Fruit fly (Drosophila melanogaster) whole organism, embryonic: ENCODE measurements around the gene tai.
A peak's percentile ranks its signal among the peaks of the same experiment; 100 is the strongest.

Experiments used
- CG11560 ChIP-seq: fragments of 200-800 bp; sonication (Bioruptor generic); IDR thresholded peaks from 3 replicates; pipeline ENCODE4 v1.3.6; 2022; ENCODE audit warnings: missing biosample characterization, missing genetic modification characterization
- CG12769 ChIP-seq: fragments of 200-800 bp; sonication (Bioruptor generic); optimal IDR thresholded peaks from 2 replicates; lab custom pipeline; 2019; ENCODE audit warnings: missing biosample characterization, mild to moderate bottlenecking, missing genetic modification characterization, moderate library complexity
- CG13287 ChIP-seq: fragments of 200-800 bp; sonication (Bioruptor generic); IDR thresholded peaks from 2 replicates; pipeline ENCODE4 v1.3.6; 2022; ENCODE audit warnings: missing biosample characterization, missing genetic modification characterization; ENCODE audit not compliant: partially characterized antibody
- CG14710 ChIP-seq: fragments of 200-800 bp; sonication (Bioruptor generic); optimal IDR thresholded peaks from 3 replicates; lab custom pipeline; 2019; ENCODE audit warnings: missing biosample characterization, mild to moderate bottlenecking, missing genetic modification characterization, moderate library complexity
- CG17359 ChIP-seq: fragments of 200-800 bp; sonication (Bioruptor generic); optimal IDR thresholded peaks from 3 replicates; lab custom pipeline; 2018; ENCODE audit warnings: missing biosample characterization, mild to moderate bottlenecking, missing genetic modification characterization, moderate library complexity
- CG17568 ChIP-seq: fragments of 200-800 bp; sonication (Bioruptor generic); optimal IDR thresholded peaks from 2 replicates; lab custom pipeline; 2018; ENCODE audit warnings: missing biosample characterization, mild to moderate bottlenecking, missing genetic modification characterization, moderate library complexity
- CG17612 ChIP-seq: fragments of 200-800 bp; sonication (Bioruptor generic); IDR thresholded peaks from 2 replicates; pipeline ENCODE4 v1.3.6; 2022; ENCODE audit warnings: missing biosample characterization, missing genetic modification characterization
- CG18011 ChIP-seq: fragments of 200-800 bp; sonication (Bioruptor generic); optimal IDR thresholded peaks from 2 replicates; lab custom pipeline; 2017; ENCODE audit warnings: missing biosample characterization, missing genetic modification characterization, mild to moderate bottlenecking, moderate library complexity, missing genotype
- CG18262 ChIP-seq: fragments of 200-800 bp; optimal IDR thresholded peaks from 3 replicates; lab custom pipeline; 2019; ENCODE audit warnings: missing biosample characterization, mild to moderate bottlenecking, missing genetic modification characterization, moderate library complexity
- CG2116 ChIP-seq: fragments of 200-800 bp; sonication (Bioruptor generic); optimal IDR thresholded peaks from 3 replicates; lab custom pipeline; 2018; ENCODE audit warnings: missing biosample characterization, mild to moderate bottlenecking, missing genetic modification characterization
- CG3163 ChIP-seq: fragments of 200-800 bp; sonication (Bioruptor generic); optimal IDR thresholded peaks from 3 replicates; lab custom pipeline; 2016; ENCODE audit warnings: missing biosample characterization, missing genetic modification characterization
- CG32532 ChIP-seq: fragments of 200-800 bp; sonication (Bioruptor generic); IDR thresholded peaks from 2 replicates; pipeline ENCODE4 v1.3.6; 2022; ENCODE audit warnings: missing biosample characterization, missing genetic modification characterization
- CG6654 ChIP-seq: fragments of 200-800 bp; sonication (Bioruptor generic); optimal IDR thresholded peaks from 2 replicates; lab custom pipeline; 2017; ENCODE audit warnings: missing biosample characterization, mild to moderate bottlenecking, missing genetic modification characterization
- CG7839 ChIP-seq: fragments of 200-800 bp; sonication (Bioruptor generic); optimal IDR thresholded peaks from 3 replicates; lab custom pipeline; 2018; ENCODE audit warnings: missing biosample characterization, mild to moderate bottlenecking, missing genetic modification characterization, moderate library complexity
- CG7987 ChIP-seq: fragments of 200-800 bp; sonication (Bioruptor generic); optimal IDR thresholded peaks from 2 replicates; lab custom pipeline; 2018; ENCODE audit warnings: missing biosample characterization, mild to moderate bottlenecking, missing genetic modification characterization, moderate library complexity
- Camta ChIP-seq: fragments of 200-800 bp; sonication (Bioruptor generic); optimal IDR thresholded peaks from 2 replicates; lab custom pipeline; 2016; ENCODE audit warnings: missing biosample characterization, missing genetic modification characterization
- D19B ChIP-seq: fragments of 200-800 bp; sonication (Bioruptor generic); optimal IDR thresholded peaks from 2 replicates; lab custom pipeline; 2017; ENCODE audit warnings: missing biosample characterization, mild to moderate bottlenecking, missing genetic modification characterization
- Eip74EF ChIP-seq, 2 experiments: fragments of 200-800 bp in 1 of 2; fragments of >200 bp in 1 of 2; sonication (Bioruptor generic) in 1 of 2; optimal IDR thresholded peaks; 2 replicates each; lab custom pipeline; 2017 to 2019; ENCODE audit warnings: missing biosample characterization in 2 of 2, missing genetic modification characterization in 2 of 2, mild to moderate bottlenecking in 1 of 2, moderate library complexity in 1 of 2
- Elba2 ChIP-seq: fragments of 200-800 bp; sonication (Bioruptor generic); optimal IDR thresholded peaks from 3 replicates; lab custom pipeline; 2016; ENCODE audit warnings: missing biosample characterization, missing genetic modification characterization
- Ets97D ChIP-seq: fragments of 200-800 bp; sonication (Bioruptor generic); optimal IDR thresholded peaks from 3 replicates; lab custom pipeline; 2016; ENCODE audit warnings: missing biosample characterization, missing genetic modification characterization
- Hr51 ChIP-seq, 2 experiments: fragments of 200-800 bp; sonication (Bioruptor generic); optimal IDR thresholded peaks; 2 replicates in 1 of 2; 3 replicates in 1 of 2; lab custom pipeline; 2016 to 2018; ENCODE audit warnings: missing biosample characterization in 2 of 2, missing genetic modification characterization in 2 of 2, mild to moderate bottlenecking in 1 of 2, moderate library complexity in 1 of 2
- Lim3 ChIP-seq: fragments of 200-800 bp; sonication (Bioruptor generic); IDR thresholded peaks from 2 replicates; pipeline ENCODE4 v1.3.6; 2022; ENCODE audit warnings: missing biosample characterization, missing genetic modification characterization
- Med ChIP-seq: fragments of 200-800 bp; sonication (Bioruptor generic); peaks from one replicate; lab custom pipeline; 2016; ENCODE audit warnings: missing biosample characterization, missing genetic modification characterization, mild to moderate bottlenecking, inconsistent platforms, moderate library complexity
- Meics ChIP-seq: fragments of 200-800 bp; sonication (Bioruptor generic); optimal IDR thresholded peaks from 2 replicates; lab custom pipeline; 2017; ENCODE audit warnings: missing biosample characterization, mild to moderate bottlenecking, missing genetic modification characterization
- Nf-YC ChIP-seq: fragments of 200-800 bp; optimal IDR thresholded peaks from 3 replicates; lab custom pipeline; 2019; ENCODE audit warnings: missing biosample characterization, mild to moderate bottlenecking, missing genetic modification characterization, moderate library complexity
- Oaz ChIP-seq: fragments of 200-800 bp; sonication (Bioruptor generic); IDR thresholded peaks from 2 replicates; pipeline ENCODE4 v1.3.6; 2022; ENCODE audit warnings: missing biosample characterization, missing genetic modification characterization
- Poxn ChIP-seq: fragments of 200-800 bp; sonication (Bioruptor generic); IDR thresholded peaks from 2 replicates; pipeline ENCODE4 v1.3.6; 2022; ENCODE audit warnings: missing biosample characterization, missing genetic modification characterization
- Ravus ChIP-seq: fragments of 200-800 bp; sonication (Bioruptor generic); IDR thresholded peaks from 2 replicates; pipeline ENCODE4 v1.3.6; 2022; ENCODE audit warnings: missing biosample characterization, missing genetic modification characterization
- cg ChIP-seq: fragments of 200-800 bp; sonication (Bioruptor generic); optimal IDR thresholded peaks from 3 replicates; lab custom pipeline; 2019; ENCODE audit warnings: missing biosample characterization, mild to moderate bottlenecking, missing genetic modification characterization, moderate library complexity
- chinmo ChIP-seq: fragments of 200-800 bp; sonication (Bioruptor generic); IDR thresholded peaks from 4 replicates; pipeline ENCODE4 v1.3.6; 2022; ENCODE audit warnings: missing biosample characterization, missing genetic modification characterization; ENCODE audit not compliant: partially characterized antibody
- cwo ChIP-seq: fragments of 200-800 bp; sonication (Bioruptor generic); optimal IDR thresholded peaks from 3 replicates; lab custom pipeline; 2017; ENCODE audit warnings: missing biosample characterization, missing genetic modification characterization, mild to moderate bottlenecking, moderate library complexity, missing genetic modification reagents
- da ChIP-seq: fragments of 200-800 bp; sonication (Bioruptor generic); optimal IDR thresholded peaks from 2 replicates; lab custom pipeline; 2016; ENCODE audit warnings: missing biosample characterization, missing genetic modification characterization
- ftz-f1 ChIP-seq: fragments of 200-800 bp; sonication (Bioruptor generic); optimal IDR thresholded peaks from 2 replicates; lab custom pipeline; 2016; ENCODE audit warnings: missing biosample characterization, missing genetic modification characterization
- grau ChIP-seq: fragments of 200-800 bp; optimal IDR thresholded peaks from 3 replicates; lab custom pipeline; 2019; ENCODE audit warnings: missing biosample characterization, mild to moderate bottlenecking, missing genetic modification characterization, moderate library complexity
- gsb-n ChIP-seq: fragments of 200-800 bp; sonication (Bioruptor generic); optimal IDR thresholded peaks from 3 replicates; lab custom pipeline; 2018; ENCODE audit warnings: missing biosample characterization, mild to moderate bottlenecking, missing genetic modification characterization
- ham ChIP-seq: fragments of 200-800 bp; sonication (Bioruptor generic); IDR thresholded peaks from 2 replicates; pipeline ENCODE4 v1.3.6; 2022; ENCODE audit warnings: missing biosample characterization, missing genetic modification characterization
- her ChIP-seq: fragments of 200-800 bp; sonication (Bioruptor generic); optimal IDR thresholded peaks from 2 replicates; lab custom pipeline; 2016; ENCODE audit warnings: missing biosample characterization, missing genetic modification characterization
- kni ChIP-seq: fragments of 200-800 bp; sonication (Bioruptor generic); optimal IDR thresholded peaks from 3 replicates; lab custom pipeline; 2017; ENCODE audit warnings: mild to moderate bottlenecking, missing biosample characterization, missing genetic modification reagents, missing genetic modification characterization
- lbe ChIP-seq: fragments of 200-800 bp; sonication (Bioruptor generic); optimal IDR thresholded peaks from 2 replicates; lab custom pipeline; 2016; ENCODE audit warnings: missing biosample characterization, mild to moderate bottlenecking, missing genetic modification characterization
- lov ChIP-seq, 2 experiments: fragments of 200-800 bp in 1 of 2; fragments of >200 bp in 1 of 2; sonication (Bioruptor generic) in 1 of 2; IDR thresholded peaks in 1 of 2; optimal IDR thresholded peaks in 1 of 2; 2 replicates in 1 of 2; 3 replicates in 1 of 2; pipeline versions ENCODE4 v1.3.6 to Lab custom; 2017 to 2022; ENCODE audit warnings: missing biosample characterization in 1 of 2, missing genetic modification characterization in 1 of 2
- maf-S ChIP-seq: fragments of 200-800 bp; sonication (Bioruptor generic); optimal IDR thresholded peaks from 2 replicates; lab custom pipeline; 2016; ENCODE audit warnings: missing biosample characterization, missing genetic modification characterization
- mld ChIP-seq: fragments of 200-800 bp; sonication (Bioruptor generic); IDR thresholded peaks from 3 replicates; pipeline ENCODE4 v1.3.6; 2022; ENCODE audit warnings: missing biosample characterization, missing genetic modification characterization; ENCODE audit not compliant: partially characterized antibody
- pfk ChIP-seq: fragments of 200-800 bp; sonication (Bioruptor generic); optimal IDR thresholded peaks from 2 replicates; lab custom pipeline; 2018; ENCODE audit warnings: missing biosample characterization, mild to moderate bottlenecking, missing genetic modification characterization, moderate library complexity
- sd ChIP-seq: fragments of 200-800 bp; sonication (Bioruptor generic); optimal IDR thresholded peaks from 3 replicates; lab custom pipeline; 2018; ENCODE audit warnings: missing biosample characterization, mild to moderate bottlenecking, missing genetic modification characterization, moderate library complexity
- sens ChIP-seq: fragments of 200-800 bp; sonication (Bioruptor generic); peaks from one replicate; lab custom pipeline; 2016; ENCODE audit warnings: missing biosample characterization, missing genetic modification characterization
- tap ChIP-seq: fragments of 200-800 bp; optimal IDR thresholded peaks from 3 replicates; lab custom pipeline; 2019; ENCODE audit warnings: missing biosample characterization, mild to moderate bottlenecking, missing genetic modification characterization, moderate library complexity
- vvl ChIP-seq: fragments of 200-800 bp; sonication (Bioruptor generic); IDR thresholded peaks from 2 replicates; pipeline ENCODE4 v1.3.6; 2022; ENCODE audit warnings: missing biosample characterization, missing genetic modification characterization
- z ChIP-seq: fragments of 200-800 bp; sonication (Bioruptor generic); IDR thresholded peaks from 3 replicates; pipeline ENCODE4 v1.3.6; 2022; ENCODE audit warnings: missing biosample characterization, missing genetic modification characterization

tai gene

dm6 chr2L:9179285-9179684 lies 12.7 kb downstream of the tai start (continued):
- TF ChIP-seq D19B (GFP tag; lab: Kevin White, UChicago) (no peak), Hr51 (GFP tag; optimal IDR thresholded peaks at IDR 0.05; lab: Kevin White, UChicago) (no peak), gsb-n (tag; lab: Kevin White, UChicago) (no peak), ham (GFP tag; lab: Robert Waterston, UW) (no peak), maf-S (GFP tag; lab: Kevin White, UChicago) (no peak), CG6654 (GFP tag; lab: Kevin White, UChicago) (no peak), Nf-YC (tag; lab: Kevin White, UChicago) (peak; percentile 24), CG13287 (GFP tag; lab: Robert Waterston, UW) (no peak), mld (no peak), her (GFP tag; lab: Kevin White, UChicago) (peak; percentile 19), CG17568 (peak; percentile 18), CG17612 (GFP tag; lab: Robert Waterston, UW) (no peak), Elba2 (GFP tag; lab: Kevin White, UChicago) (peak; percentile 91), Meics (peak; percentile 33), chinmo (GFP tag; lab: Robert Waterston, UW) (peak; percentile 87; the same call in 2 of the 4 replicates), CG14710 (tag; lab: Kevin White, UChicago) (no peak), CG7839 (tag; lab: Kevin White, UChicago) (no peak), CG17359 (tag; lab: Kevin White, UChicago) (no peak), lov (optimal IDR thresholded peaks at IDR 0.05; lab: Kevin White, UChicago) (no peak), lov (GFP tag; IDR thresholded peaks at IDR 0.05; lab: Robert Waterston, UW) (no peak), CG7987 (GFP tag; lab: Kevin White, UChicago) (peak; percentile 36), tap (no peak)

- TF ChIP-seq Poxn (GFP tag; lab: Robert Waterston, UW), result no peak
- peak; percentile 25 for TF ChIP-seq sens
- no peak for TF ChIP-seq da (GFP tag; lab: Kevin White, UChicago)
- no peak for TF ChIP-seq Ets97D (GFP tag; lab: Kevin White, UChicago)
- TF ChIP-seq z (GFP tag; lab: Robert Waterston, UW), result peak; percentile 24; the same call in 1 of the 3 replicates
- no peak for TF ChIP-seq Ravus (GFP tag; lab: Robert Waterston, UW)
- peak; percentile 71; the same call in 1 of the 4 replicates for TF ChIP-seq chinmo (GFP tag; lab: Robert Waterston, UW)
- peak; percentile 62 for TF ChIP-seq sd
- no peak for TF ChIP-seq Camta
- no peak for TF ChIP-seq CG11560 (tag; lab: Robert Waterston, UW)
Measured at dm6 chr2L:9181674-9182073, 15.1 kb downstream of the tai start.

dm6 chr2L:9182504-9182928 lies 15.9 kb downstream of the tai start:
- TF ChIP-seq CG18262, result no peak
- TF ChIP-seq CG18011 (GFP tag; lab: Kevin White, UChicago), result peak; percentile 14
- TF ChIP-seq CG32532, result peak; percentile 28; the same call in 1 of the 2 replicates
- peak; percentile 10; the same call in 1 of the 2 replicates for TF ChIP-seq vvl (GFP tag; lab: Robert Waterston, UW)
- no peak for TF ChIP-seq lbe (GFP tag; lab: Kevin White, UChicago)
- peak; percentile 55 for TF ChIP-seq Med
- peak; percentile 24 for TF ChIP-seq sd
- TF ChIP-seq cwo (GFP tag; lab: Kevin White, UChicago), result peak; percentile 16
- peak; percentile 67 for TF ChIP-seq cg (GFP tag; lab: Kevin White, UChicago)
- no peak for TF ChIP-seq grau
- peak; percentile 21 for TF ChIP-seq CG3163
- peak; percentile 5 for TF ChIP-seq kni
- TF ChIP-seq pfk (GFP tag; lab: Kevin White, UChicago), result peak; percentile 3
- TF ChIP-seq CG2116 (GFP tag; lab: Kevin White, UChicago), result no peak
- peak; percentile 28 for TF ChIP-seq CG12769 (tag; lab: Kevin White, UChicago)
- TF ChIP-seq Lim3 (GFP tag; lab: Robert Waterston, UW), result no peak
- no peak for TF ChIP-seq z (GFP tag; lab: Robert Waterston, UW)
- TF ChIP-seq ftz-f1, result peak; percentile 45
- no peak for TF ChIP-seq Oaz (GFP tag; lab: Robert Waterston, UW)
- TF ChIP-seq Eip74EF (GFP tag; optimal IDR thresholded peaks at IDR 0.05; lab: Kevin White, UChicago), result no peak
